Fruit fly (Drosophila melanogaster) whole organism, embryonic: ENCODE results near the gene CG7557.

Experiments
- Abd-B ChIP-seq: fragments of 200-800 bp; sonication (Bioruptor generic); optimal IDR thresholded peaks from 2 replicates; lab custom pipeline; 2018; ENCODE audit warnings: missing biosample characterization, mild to moderate bottlenecking, missing genetic modification characterization, moderate library complexity
- Asciz ChIP-seq: fragments of 200-800 bp; sonication (Bioruptor generic); optimal IDR thresholded peaks from 2 replicates; lab custom pipeline; 2017; ENCODE audit warnings: missing biosample characterization, mild to moderate bottlenecking, missing genetic modification characterization, missing genetic modification reagents
- Awh ChIP-seq: fragments of 200-800 bp; sonication (Bioruptor generic); IDR thresholded peaks from 2 replicates; pipeline ENCODE4, ENCODE4 v1.3.6; 2022; ENCODE audit warnings: missing biosample characterization, missing genetic modification characterization
- B-H1 ChIP-seq: fragments of 200-800 bp; sonication (Bioruptor generic); IDR thresholded peaks from 3 replicates; pipeline ENCODE4 v1.3.6; 2022; ENCODE audit warnings: missing biosample characterization, missing genetic modification characterization
- C15 ChIP-seq: fragments of 200-800 bp; sonication (Bioruptor generic); IDR thresholded peaks from 3 replicates; pipeline ENCODE4 v1.3.6; 2022; ENCODE audit warnings: missing biosample characterization, missing genetic modification characterization
- CG10431 ChIP-seq: fragments of 200-800 bp; sonication (Bioruptor generic); optimal IDR thresholded peaks from 3 replicates; lab custom pipeline; 2018; ENCODE audit warnings: missing biosample characterization, mild to moderate bottlenecking, missing genetic modification characterization
- CG12769 ChIP-seq: fragments of 200-800 bp; sonication (Bioruptor generic); optimal IDR thresholded peaks from 2 replicates; lab custom pipeline; 2019; ENCODE audit warnings: missing biosample characterization, mild to moderate bottlenecking, missing genetic modification characterization, moderate library complexity
- CG14014 ChIP-seq: fragments of 200-800 bp; sonication (Bioruptor generic); IDR thresholded peaks from 2 replicates; pipeline ENCODE4 v1.3.6; 2022; ENCODE audit warnings: missing biosample characterization, missing genetic modification characterization
- CG14050 ChIP-seq: fragments of 200-800 bp; sonication (Bioruptor generic); IDR thresholded peaks from 3 replicates; pipeline ENCODE4 v1.3.6; 2022; ENCODE audit warnings: missing biosample characterization, missing genetic modification characterization
- CG15011 ChIP-seq: fragments of 200-800 bp; sonication (Bioruptor generic); optimal IDR thresholded peaks from 3 replicates; lab custom pipeline; 2018; ENCODE audit warnings: missing biosample characterization, mild to moderate bottlenecking, missing genetic modification characterization
- CG15479 ChIP-seq: fragments of 200-800 bp; sonication (Bioruptor generic); optimal IDR thresholded peaks from 3 replicates; lab custom pipeline; 2019; ENCODE audit warnings: missing biosample characterization, mild to moderate bottlenecking, missing genetic modification characterization, moderate library complexity
- CG1603 ChIP-seq: fragments of 200-800 bp; sonication (Bioruptor generic); optimal IDR thresholded peaks from 2 replicates; lab custom pipeline; 2019; ENCODE audit warnings: missing biosample characterization, mild to moderate bottlenecking, missing genetic modification characterization, moderate library complexity
- CG16815 ChIP-seq: fragments of 200-800 bp; sonication (Bioruptor generic); optimal IDR thresholded peaks from 3 replicates; lab custom pipeline; 2017; ENCODE audit warnings: missing biosample characterization, mild to moderate bottlenecking, missing genetic modification characterization
- CG17359 ChIP-seq: fragments of 200-800 bp; sonication (Bioruptor generic); optimal IDR thresholded peaks from 3 replicates; lab custom pipeline; 2018; ENCODE audit warnings: missing biosample characterization, mild to moderate bottlenecking, missing genetic modification characterization, moderate library complexity
- CG17361 ChIP-seq: fragments of 200-800 bp; sonication (Bioruptor generic); IDR thresholded peaks from 3 replicates; pipeline ENCODE4 v1.3.6; 2022; ENCODE audit warnings: missing biosample characterization, missing genetic modification characterization
- CG17802 ChIP-seq: fragments of 200-800 bp; sonication (Bioruptor generic); optimal IDR thresholded peaks from 2 replicates; lab custom pipeline; 2018; ENCODE audit warnings: missing biosample characterization, mild to moderate bottlenecking, missing genetic modification characterization, moderate library complexity
- CG1792 ChIP-seq: fragments of 200-800 bp; sonication (Bioruptor generic); optimal IDR thresholded peaks from 2 replicates; lab custom pipeline; 2016; ENCODE audit warnings: missing biosample characterization, missing genetic modification characterization
- CG18619 ChIP-seq: fragments of 200-800 bp; sonication (Bioruptor generic); optimal IDR thresholded peaks from 3 replicates; lab custom pipeline; 2017; ENCODE audit warnings: missing biosample characterization, mild to moderate bottlenecking, missing genetic modification characterization
- CG18764 ChIP-seq: fragments of 200-800 bp; sonication (Bioruptor generic); optimal IDR thresholded peaks from 3 replicates; lab custom pipeline; 2016; ENCODE audit warnings: missing biosample characterization, missing genetic modification characterization
- CG3838 ChIP-seq: fragments of 200-800 bp; sonication (Bioruptor generic); optimal IDR thresholded peaks from 3 replicates; lab custom pipeline; 2016; ENCODE audit warnings: missing biosample characterization, missing genetic modification characterization
- CG5245 ChIP-seq: fragments of 200-800 bp; sonication (Bioruptor generic); optimal IDR thresholded peaks from 3 replicates; lab custom pipeline; 2016; ENCODE audit warnings: missing biosample characterization, missing genetic modification characterization
- CG6854 ChIP-seq: fragments of 200-800 bp; sonication (Bioruptor generic); optimal IDR thresholded peaks from 3 replicates; lab custom pipeline; 2017; ENCODE audit warnings: missing biosample characterization, mild to moderate bottlenecking, missing genetic modification characterization
- CG7556 ChIP-seq: fragments of 200-800 bp; sonication (Bioruptor generic); optimal IDR thresholded peaks from 2 replicates; lab custom pipeline; 2017; ENCODE audit warnings: missing biosample characterization, mild to moderate bottlenecking, missing genetic modification characterization
- CG7987 ChIP-seq: fragments of 200-800 bp; sonication (Bioruptor generic); optimal IDR thresholded peaks from 2 replicates; lab custom pipeline; 2018; ENCODE audit warnings: missing biosample characterization, mild to moderate bottlenecking, missing genetic modification characterization, moderate library complexity
- CG8089 ChIP-seq: fragments of 200-800 bp; sonication (Bioruptor generic); optimal IDR thresholded peaks from 3 replicates; lab custom pipeline; 2016; ENCODE audit warnings: missing biosample characterization, missing genetic modification characterization
- CG8281 ChIP-seq: fragments of 200-800 bp; sonication (Bioruptor generic); optimal IDR thresholded peaks from 2 replicates; lab custom pipeline; 2018; ENCODE audit warnings: missing biosample characterization, mild to moderate bottlenecking, missing genetic modification characterization, moderate library complexity
- CHES-1-like ChIP-seq: fragments of 200-800 bp; sonication (Bioruptor generic); optimal IDR thresholded peaks from 2 replicates; lab custom pipeline; 2016; ENCODE audit warnings: missing biosample characterization, missing genetic modification characterization
- Elba2 ChIP-seq: fragments of 200-800 bp; sonication (Bioruptor generic); optimal IDR thresholded peaks from 3 replicates; lab custom pipeline; 2016; ENCODE audit warnings: missing biosample characterization, missing genetic modification characterization
- Fer3 ChIP-seq: fragments of 200-800 bp; sonication (Bioruptor generic); optimal IDR thresholded peaks from 2 replicates; lab custom pipeline; 2018; ENCODE audit warnings: missing biosample characterization, mild to moderate bottlenecking, missing genetic modification characterization, moderate library complexity
- Gug ChIP-seq: fragments of 200-800 bp; sonication (Bioruptor generic); IDR thresholded peaks from 4 replicates; pipeline ENCODE4 v1.3.6; 2022; ENCODE audit warnings: missing biosample characterization, missing genetic modification characterization
- HmgD ChIP-seq: fragments of 200-800 bp; sonication (Bioruptor generic); optimal IDR thresholded peaks from 3 replicates; lab custom pipeline; 2016; ENCODE audit warnings: missing biosample characterization, missing genetic modification characterization
- Hsf ChIP-seq: fragments of 200-800 bp; sonication (Bioruptor generic); optimal IDR thresholded peaks from 3 replicates; lab custom pipeline; 2016; ENCODE audit warnings: missing biosample characterization, missing genetic modification characterization
- Lim3 ChIP-seq: fragments of 200-800 bp; sonication (Bioruptor generic); IDR thresholded peaks from 2 replicates; pipeline ENCODE4 v1.3.6; 2022; ENCODE audit warnings: missing biosample characterization, missing genetic modification characterization
- MESR4 ChIP-seq: fragments of 200-800 bp; sonication (Bioruptor generic); optimal IDR thresholded peaks from 2 replicates; lab custom pipeline; 2018; ENCODE audit warnings: missing biosample characterization, mild to moderate bottlenecking, missing genetic modification characterization, moderate library complexity
- NFAT ChIP-seq: fragments of 200-800 bp; sonication (Bioruptor generic); IDR thresholded peaks from 2 replicates; pipeline ENCODE4 v1.3.6; 2022; ENCODE audit warnings: missing biosample characterization, missing genetic modification characterization
- Opbp ChIP-seq: fragments of 200-800 bp; sonication (Bioruptor generic); IDR thresholded peaks from 3 replicates; pipeline ENCODE4 v1.3.6; 2022; ENCODE audit warnings: missing biosample characterization, missing genetic modification characterization; ENCODE audit not compliant: partially characterized antibody
- Rfx ChIP-seq: fragments of 200-800 bp; sonication (Bioruptor generic); IDR thresholded peaks from 2 replicates; pipeline ENCODE4 v1.3.6; 2022; ENCODE audit warnings: missing biosample characterization, missing genetic modification characterization
- Xbp1 ChIP-seq: fragments of 200-800 bp; sonication (Bioruptor generic); optimal IDR thresholded peaks from 3 replicates; lab custom pipeline; 2016; ENCODE audit warnings: missing biosample characterization, mild to moderate bottlenecking, missing genetic modification characterization
- az2 ChIP-seq: fragments of 200-800 bp; sonication (Bioruptor generic); optimal IDR thresholded peaks from 3 replicates; lab custom pipeline; 2016; ENCODE audit warnings: missing biosample characterization, missing genetic modification characterization
- cas ChIP-seq: fragments of 200-800 bp; sonication (Bioruptor generic); IDR thresholded peaks from 2 replicates; pipeline ENCODE4 v1.3.6; 2022; ENCODE audit warnings: missing biosample characterization, missing genetic modification characterization
- fru ChIP-seq: fragments of >200 bp; optimal IDR thresholded peaks from 2 replicates; lab custom pipeline; 2017
- ftz-f1 ChIP-seq: fragments of 200-800 bp; sonication (Bioruptor generic); optimal IDR thresholded peaks from 2 replicates; lab custom pipeline; 2016; ENCODE audit warnings: missing biosample characterization, missing genetic modification characterization
- gsb-n ChIP-seq: fragments of 200-800 bp; sonication (Bioruptor generic); optimal IDR thresholded peaks from 3 replicates; lab custom pipeline; 2018; ENCODE audit warnings: missing biosample characterization, mild to moderate bottlenecking, missing genetic modification characterization
- kay ChIP-seq: fragments of 200-800 bp; sonication (Bioruptor generic); optimal IDR thresholded peaks from 2 replicates; lab custom pipeline; 2016; ENCODE audit warnings: missing biosample characterization, missing genetic modification characterization
- maf-S ChIP-seq: fragments of 200-800 bp; sonication (Bioruptor generic); optimal IDR thresholded peaks from 2 replicates; lab custom pipeline; 2016; ENCODE audit warnings: missing biosample characterization, missing genetic modification characterization
- mirr ChIP-seq: fragments of 200-800 bp; sonication (Bioruptor generic); optimal IDR thresholded peaks from 3 replicates; lab custom pipeline; 2018; ENCODE audit warnings: missing biosample characterization, mild to moderate bottlenecking, missing genetic modification characterization
- nmo ChIP-seq: fragments of 200-800 bp; sonication (Bioruptor generic); optimal IDR thresholded peaks from 2 replicates; lab custom pipeline; 2018; ENCODE audit warnings: missing biosample characterization, mild to moderate bottlenecking, missing genetic modification characterization, moderate library complexity
- phol ChIP-seq: fragments of 200-800 bp; sonication (Bioruptor generic); optimal IDR thresholded peaks from 3 replicates; lab custom pipeline; 2018; ENCODE audit warnings: missing biosample characterization, mild to moderate bottlenecking, missing genetic modification characterization, moderate library complexity
- rib ChIP-seq: fragments of 200-800 bp; sonication (Bioruptor generic); IDR thresholded peaks from 2 replicates; pipeline ENCODE4 v1.3.6; 2022; ENCODE audit warnings: missing biosample characterization, missing genetic modification characterization
- slbo ChIP-seq: fragments of 200-800 bp; sonication (Bioruptor generic); IDR thresholded peaks from 2 replicates; pipeline ENCODE4 v1.3.6; 2022; ENCODE audit warnings: missing biosample characterization, missing genetic modification characterization
- tna ChIP-seq: fragments of 200-800 bp; sonication (Bioruptor generic); IDR thresholded peaks from 2 replicates; pipeline ENCODE4 v1.3.6; 2022; ENCODE audit warnings: missing biosample characterization, missing genetic modification characterization; ENCODE audit not compliant: partially characterized antibody
- wor ChIP-seq: fragments of 200-800 bp; sonication (Bioruptor generic); IDR thresholded peaks from 2 replicates; pipeline ENCODE4 v1.3.6; 2022; ENCODE audit warnings: missing biosample characterization, missing genetic modification characterization
- yki ChIP-seq: fragments of >200 bp; optimal IDR thresholded peaks from 3 replicates; lab custom pipeline; 2018

Gene CG7557

dm6 chr3L:11402305-11402704 is 42.7 kb upstream of the CG7557 start (continued):
- TF ChIP-seq Xbp1 (peak; percentile 18), kay (GFP tag; lab: Kevin White, UChicago) (no peak), gsb-n (tag; lab: Kevin White, UChicago) (no peak), CG1792 (GFP tag; lab: Kevin White, UChicago) (no peak), Fer3 (tag; lab: Kevin White, UChicago) (peak; percentile 55), tna (no peak), CG7987 (no peak), Awh (no peak), Hsf (GFP tag; lab: Kevin White, UChicago) (no peak), Asciz (no peak), yki (no peak), nmo (GFP tag; lab: Kevin White, UChicago) (no peak), Lim3 (GFP tag; lab: Robert Waterston, UW) (no peak), CG18764 (no peak), CG12769 (tag; lab: Kevin White, UChicago) (peak; percentile 56), wor (GFP tag; lab: Robert Waterston, UW) (no peak), mirr (no peak), maf-S (no peak), rib (GFP tag; lab: Robert Waterston, UW) (no peak), fru (lab: Kevin White, UChicago) (no peak), Elba2 (GFP tag; lab: Kevin White, UChicago) (no peak), CG15479 (no peak), CG14050 (no peak), CG5245 (GFP tag; lab: Kevin White, UChicago) (no peak), CG15011 (no peak), az2 (no peak), MESR4 (GFP tag; lab: Kevin White, UChicago) (no peak), phol (tag; lab: Kevin White, UChicago) (peak; percentile 26), CG6854 (GFP tag; lab: Kevin White, UChicago) (peak; percentile 19), HmgD (no peak), slbo (peak; percentile 61), CG16815 (GFP tag; lab: Kevin White, UChicago) (no peak), CG1603 (tag; lab: Kevin White, UChicago) (peak; percentile 1), C15 (GFP tag; lab: Robert Waterston, UW) (no peak), CG7556 (GFP tag; lab: Kevin White, UChicago) (peak; percentile 9), CG18619 (GFP tag; lab: Kevin White, UChicago) (no peak), CG17361 (GFP tag; lab: Robert Waterston, UW) (peak; percentile 29; the same call in 1 of the 3 replicates), NFAT (GFP tag; lab: Robert Waterston, UW) (no peak), ftz-f1 (GFP tag; lab: Kevin White, UChicago) (no peak), CG17359 (tag; lab: Kevin White, UChicago) (peak; percentile 55), CG8089 (GFP tag; lab: Kevin White, UChicago) (no peak), cas (no peak), Rfx (GFP tag; lab: Robert Waterston, UW) (peak; percentile 57), CHES-1-like (GFP tag; lab: Kevin White, UChicago) (no peak), Opbp (no peak), CG8281 (no peak), Abd-B (GFP tag; lab: Kevin White, UChicago) (no peak), CG10431 (GFP tag; lab: Kevin White, UChicago) (no peak), B-H1 (GFP tag; lab: Robert Waterston, UW) (no peak; the same call in 2 of the 3 replicates), Gug (GFP tag; lab: Robert Waterston, UW) (peak; percentile 34; the same call in 1 of the 4 replicates), CG3838 (GFP tag; lab: Kevin White, UChicago) (no peak), CG14014 (GFP tag; lab: Robert Waterston, UW) (peak; percentile 50), CG17802 (tag; lab: Kevin White, UChicago) (no peak)
